Fruit fly (Drosophila melanogaster) whole organism, embryonic: ENCODE measurements around the gene Ugt35E2.

ENCODE experiments used
- CG10147 ChIP-seq: fragments of 200-800 bp; sonication (Bioruptor generic); optimal IDR thresholded peaks from 2 replicates; lab custom pipeline; 2019; ENCODE audit warnings: missing biosample characterization, mild to moderate bottlenecking, missing genetic modification characterization, moderate library complexity
- CG11504 ChIP-seq: fragments of 200-800 bp; sonication (Bioruptor generic); optimal IDR thresholded peaks from 3 replicates; lab custom pipeline; 2019; ENCODE audit warnings: missing biosample characterization, mild to moderate bottlenecking, missing genetic modification characterization, moderate library complexity
- CG13424 ChIP-seq: fragments of 200-800 bp; sonication (Bioruptor generic); optimal IDR thresholded peaks from 2 replicates; lab custom pipeline; 2019; ENCODE audit warnings: missing biosample characterization, mild to moderate bottlenecking, missing genetic modification characterization, moderate library complexity
- CG13894 ChIP-seq: fragments of 200-800 bp; sonication (Bioruptor generic); optimal IDR thresholded peaks from 3 replicates; lab custom pipeline; 2018; ENCODE audit warnings: missing biosample characterization, mild to moderate bottlenecking, missing genetic modification characterization, moderate library complexity
- CG14710 ChIP-seq: fragments of 200-800 bp; sonication (Bioruptor generic); optimal IDR thresholded peaks from 3 replicates; lab custom pipeline; 2019; ENCODE audit warnings: missing biosample characterization, mild to moderate bottlenecking, missing genetic modification characterization, moderate library complexity
- CG14860 ChIP-seq: fragments of 200-800 bp; sonication (Bioruptor generic); IDR thresholded peaks from 3 replicates; pipeline ENCODE4 v1.3.6; 2022; ENCODE audit warnings: missing biosample characterization, missing genetic modification characterization; ENCODE audit not compliant: partially characterized antibody
- CG15073 ChIP-seq: fragments of 200-800 bp; sonication (Bioruptor generic); optimal IDR thresholded peaks from 2 replicates; lab custom pipeline; 2016; ENCODE audit warnings: missing biosample characterization, missing genetic modification characterization
- CG15269 ChIP-seq: fragments of 200-800 bp; sonication (Bioruptor generic); optimal IDR thresholded peaks from 2 replicates; lab custom pipeline; 2018; ENCODE audit warnings: missing biosample characterization, mild to moderate bottlenecking, missing genetic modification characterization, moderate library complexity
- CG15601 ChIP-seq: fragments of 200-800 bp; sonication (Bioruptor generic); optimal IDR thresholded peaks from 3 replicates; lab custom pipeline; 2019; ENCODE audit warnings: missing biosample characterization, mild to moderate bottlenecking, missing genetic modification characterization, moderate library complexity
- CG18599 ChIP-seq: fragments of 200-800 bp; sonication (Bioruptor generic); optimal IDR thresholded peaks from 3 replicates; lab custom pipeline; 2017; ENCODE audit warnings: missing biosample characterization, missing genetic modification characterization, mild to moderate bottlenecking, moderate library complexity, missing genetic modification reagents
- CG32532 ChIP-seq: fragments of 200-800 bp; sonication (Bioruptor generic); IDR thresholded peaks from 2 replicates; pipeline ENCODE4 v1.3.6; 2022; ENCODE audit warnings: missing biosample characterization, missing genetic modification characterization
- CG34422 ChIP-seq: fragments of 200-800 bp; sonication (Bioruptor generic); IDR thresholded peaks from 3 replicates; pipeline ENCODE4 v1.3.6; 2022; ENCODE audit warnings: missing biosample characterization, missing genetic modification characterization
- CG43689 ChIP-seq: fragments of 200-800 bp; sonication (Bioruptor generic); IDR thresholded peaks from 2 replicates; pipeline ENCODE4 v1.3.6; 2022; ENCODE audit warnings: missing biosample characterization, missing genetic modification characterization
- CG4730 ChIP-seq: fragments of 200-800 bp; sonication (Bioruptor generic); IDR thresholded peaks from 2 replicates; pipeline ENCODE4 v1.3.6; 2022; ENCODE audit warnings: missing biosample characterization, missing genetic modification characterization
- CG6765 ChIP-seq: fragments of 200-800 bp; sonication (Bioruptor generic); optimal IDR thresholded peaks from 3 replicates; lab custom pipeline; 2017; ENCODE audit warnings: missing biosample characterization, mild to moderate bottlenecking, missing genetic modification characterization
- CG9609 ChIP-seq: fragments of 200-800 bp; sonication (Bioruptor generic); optimal IDR thresholded peaks from 3 replicates; lab custom pipeline; 2016; ENCODE audit warnings: missing biosample characterization, missing genetic modification characterization
- D ChIP-seq, 2 experiments: fragments of 200-800 bp in 1 of 2; fragments of >200 bp in 1 of 2; sonication (Bioruptor generic) in 1 of 2; optimal IDR thresholded peaks; 2 replicates in 1 of 2; 3 replicates in 1 of 2; lab custom pipeline; 2017; ENCODE audit warnings: mild to moderate bottlenecking in 1 of 2, missing biosample characterization in 1 of 2, missing genetic modification characterization in 1 of 2, missing genetic modification reagents in 1 of 2
- Dp ChIP-seq: fragments of 200-800 bp; sonication (Bioruptor generic); optimal IDR thresholded peaks from 2 replicates; lab custom pipeline; 2018; ENCODE audit warnings: missing biosample characterization, mild to moderate bottlenecking, missing genetic modification characterization, moderate library complexity
- Ets65A ChIP-seq: fragments of 200-800 bp; sonication (Bioruptor generic); peaks from one replicate; lab custom pipeline; 2016; ENCODE audit warnings: missing biosample characterization, missing genetic modification characterization
- HHEX ChIP-seq: fragments of 200-800 bp; sonication (Bioruptor generic); optimal IDR thresholded peaks from 3 replicates; lab custom pipeline; 2017; ENCODE audit warnings: missing biosample characterization, mild to moderate bottlenecking, missing genetic modification characterization, missing genetic modification reagents
- Lim3 ChIP-seq: fragments of 200-800 bp; sonication (Bioruptor generic); IDR thresholded peaks from 2 replicates; pipeline ENCODE4 v1.3.6; 2022; ENCODE audit warnings: missing biosample characterization, missing genetic modification characterization
- Meics ChIP-seq: fragments of 200-800 bp; sonication (Bioruptor generic); optimal IDR thresholded peaks from 2 replicates; lab custom pipeline; 2017; ENCODE audit warnings: missing biosample characterization, mild to moderate bottlenecking, missing genetic modification characterization
- Neu2 ChIP-seq: fragments of 200-800 bp; sonication (Bioruptor generic); optimal IDR thresholded peaks from 3 replicates; lab custom pipeline; 2016; ENCODE audit warnings: missing biosample characterization, missing genetic modification characterization, borderline replicate concordance
- Pdp1 ChIP-seq, 2 experiments: fragments of 200-800 bp; sonication (Bioruptor generic); optimal IDR thresholded peaks; 3 replicates each; lab custom pipeline; 2016; ENCODE audit warnings: missing biosample characterization in 2 of 2, missing genetic modification characterization in 2 of 2, mild to moderate bottlenecking in 1 of 2, moderate library complexity in 1 of 2
- Rfx ChIP-seq: fragments of 200-800 bp; sonication (Bioruptor generic); IDR thresholded peaks from 2 replicates; pipeline ENCODE4 v1.3.6; 2022; ENCODE audit warnings: missing biosample characterization, missing genetic modification characterization
- Tbp ChIP-seq: fragments of >200 bp; optimal IDR thresholded peaks from 2 replicates; lab custom pipeline; 2018; ENCODE audit warnings: missing biosample characterization, missing genetic modification characterization
- ara ChIP-seq: fragments of 200-800 bp; sonication (Bioruptor generic); IDR thresholded peaks from 2 replicates; pipeline ENCODE4 v1.3.6; 2022; ENCODE audit warnings: missing biosample characterization, missing genetic modification characterization
- caup ChIP-seq: fragments of 200-800 bp; sonication (Bioruptor generic); optimal IDR thresholded peaks from 3 replicates; lab custom pipeline; 2017; ENCODE audit warnings: missing biosample characterization, mild to moderate bottlenecking, missing genetic modification characterization, moderate library complexity; ENCODE audit not compliant: severe bottlenecking
- dysf ChIP-seq: fragments of 200-800 bp; sonication (Bioruptor generic); IDR thresholded peaks from 3 replicates; pipeline ENCODE4 v1.3.6; 2022; ENCODE audit warnings: missing biosample characterization, missing genetic modification characterization
- ems ChIP-seq: fragments of 200-800 bp; sonication (Bioruptor generic); optimal IDR thresholded peaks from 3 replicates; lab custom pipeline; 2016; ENCODE audit warnings: missing biosample characterization, missing genetic modification characterization
- en ChIP-seq: fragments of 200-800 bp; sonication (Bioruptor generic); optimal IDR thresholded peaks from 2 replicates; lab custom pipeline; 2016; ENCODE audit warnings: missing biosample characterization, missing genetic modification characterization
- fd64A ChIP-seq: fragments of 200-800 bp; sonication (Bioruptor generic); optimal IDR thresholded peaks from 3 replicates; lab custom pipeline; 2018; ENCODE audit warnings: missing biosample characterization, mild to moderate bottlenecking, missing genetic modification characterization
- fd96Cb ChIP-seq: fragments of 200-800 bp; sonication (Bioruptor generic); optimal IDR thresholded peaks from 2 replicates; lab custom pipeline; 2018; ENCODE audit warnings: missing biosample characterization, mild to moderate bottlenecking, missing genetic modification characterization, moderate library complexity
- fru ChIP-seq: fragments of >200 bp; optimal IDR thresholded peaks from 2 replicates; lab custom pipeline; 2017
- gce ChIP-seq: fragments of 200-800 bp; sonication (Bioruptor generic); IDR thresholded peaks from 3 replicates; pipeline ENCODE4 v1.3.6; 2022; ENCODE audit warnings: missing biosample characterization, missing genetic modification characterization
- gcm ChIP-seq: fragments of 200-800 bp; sonication (Bioruptor generic); optimal IDR thresholded peaks from 2 replicates; lab custom pipeline; 2019; ENCODE audit warnings: missing biosample characterization, mild to moderate bottlenecking, missing genetic modification characterization, moderate library complexity
- grau ChIP-seq: fragments of 200-800 bp; optimal IDR thresholded peaks from 3 replicates; lab custom pipeline; 2019; ENCODE audit warnings: missing biosample characterization, mild to moderate bottlenecking, missing genetic modification characterization, moderate library complexity
- hkb ChIP-seq, 2 experiments: fragments of 200-800 bp in 1 of 2; fragments of >200 bp in 1 of 2; sonication (Bioruptor generic) in 1 of 2; IDR thresholded peaks in 1 of 2; optimal IDR thresholded peaks in 1 of 2; 2 replicates each; pipeline versions ENCODE4 v1.3.6 to Lab custom; 2017 to 2022; ENCODE audit warnings: missing biosample characterization in 1 of 2, missing genetic modification characterization in 1 of 2
- insv ChIP-seq, 2 experiments: fragments of 200-800 bp; sonication (Bioruptor generic); optimal IDR thresholded peaks; 3 replicates each; lab custom pipeline; 2016 to 2018; ENCODE audit warnings: missing biosample characterization in 2 of 2, missing genetic modification characterization in 2 of 2
- ken ChIP-seq: fragments of 200-800 bp; sonication (Bioruptor generic); IDR thresholded peaks from 3 replicates; pipeline ENCODE4 v1.3.6; 2022; ENCODE audit warnings: missing biosample characterization, missing genetic modification characterization
- knrl ChIP-seq: fragments of 200-800 bp; sonication (Bioruptor generic); IDR thresholded peaks from 3 replicates; pipeline ENCODE4 v1.3.6; 2022; ENCODE audit warnings: missing biosample characterization, missing genetic modification characterization; ENCODE audit not compliant: partially characterized antibody
- lbe ChIP-seq: fragments of 200-800 bp; sonication (Bioruptor generic); optimal IDR thresholded peaks from 2 replicates; lab custom pipeline; 2016; ENCODE audit warnings: missing biosample characterization, mild to moderate bottlenecking, missing genetic modification characterization
- nom ChIP-seq: fragments of 200-800 bp; sonication (Bioruptor generic); optimal IDR thresholded peaks from 2 replicates; lab custom pipeline; 2017; ENCODE audit warnings: missing biosample characterization, missing genetic modification characterization, mild to moderate bottlenecking, moderate library complexity, missing genetic modification reagents
- onecut ChIP-seq: fragments of 200-800 bp; sonication (Bioruptor generic); IDR thresholded peaks from 2 replicates; pipeline ENCODE4 v1.3.6; 2022; ENCODE audit warnings: missing biosample characterization, missing genetic modification characterization
- pum ChIP-seq: fragments of 200-800 bp; sonication (Bioruptor generic); optimal IDR thresholded peaks from 2 replicates; lab custom pipeline; 2016; ENCODE audit warnings: missing biosample characterization, missing genetic modification characterization
- ranshi ChIP-seq: fragments of 200-800 bp; sonication (Bioruptor generic); IDR thresholded peaks from 2 replicates; pipeline ENCODE4 v1.3.6; 2022; ENCODE audit warnings: missing biosample characterization, missing genetic modification characterization
- sens-2 ChIP-seq: fragments of 200-800 bp; sonication (Bioruptor generic); IDR thresholded peaks from 2 replicates; pipeline ENCODE4 v1.3.6; 2022; ENCODE audit warnings: missing biosample characterization, missing genetic modification characterization
- shn ChIP-seq: fragments of 200-800 bp; sonication (Bioruptor generic); optimal IDR thresholded peaks from 3 replicates; lab custom pipeline; 2016; ENCODE audit warnings: missing biosample characterization, missing genetic modification characterization
- tio ChIP-seq: fragments of 200-800 bp; sonication (Bioruptor generic); optimal IDR thresholded peaks from 2 replicates; lab custom pipeline; 2017; ENCODE audit warnings: missing biosample characterization, missing genetic modification characterization, inconsistent platforms

The Ugt35E2 gene

dm6 chr3R:11214449-11214950 lies 46.7 kb upstream of the Ugt35E2 start, which contains the start of gene ZnT86D (continued):
- peak; percentile 69 for TF ChIP-seq shn (GFP tag; lab: Kevin White, UChicago)
- TF ChIP-seq ranshi (GFP tag; lab: Robert Waterston, UW): no peak
- TF ChIP-seq Dp: peak; percentile 6
- peak; percentile 72 for TF ChIP-seq CG11504
- no peak for TF ChIP-seq Neu2 (GFP tag; lab: Kevin White, UChicago)
- TF ChIP-seq HHEX (GFP tag; lab: Kevin White, UChicago): peak; percentile 33
- peak; percentile 38 for TF ChIP-seq CG9609 (GFP tag; lab: Kevin White, UChicago)
- peak; percentile 72 for TF ChIP-seq CG15269 (tag; lab: Kevin White, UChicago)
- no peak for TF ChIP-seq sens-2
- peak; percentile 97 for TF ChIP-seq Ets65A (GFP tag; lab: Kevin White, UChicago)
- TF ChIP-seq pum: peak; percentile 41
- TF ChIP-seq knrl (GFP tag; lab: Robert Waterston, UW): no peak
- peak; percentile 68 for TF ChIP-seq CG32532 (GFP tag; lab: Robert Waterston, UW)
- peak; percentile 66 for TF ChIP-seq CG15601 (tag; lab: Kevin White, UChicago)
- peak; percentile 79 for TF ChIP-seq CG10147
- peak; percentile 37 for TF ChIP-seq fd96Cb
- TF ChIP-seq onecut (GFP tag; lab: Robert Waterston, UW): no peak
- peak; percentile 86 for TF ChIP-seq CG14710
- TF ChIP-seq fd64A (GFP tag; lab: Kevin White, UChicago): no peak
- TF ChIP-seq fru (lab: Kevin White, UChicago): no peak
- TF ChIP-seq ara: 0 out of 2 replicates have a peak, but pooled peaks have one; percentile 8
- peak; percentile 61 for TF ChIP-seq Rfx (GFP tag; lab: Robert Waterston, UW)
- TF ChIP-seq en (GFP tag; lab: Kevin White, UChicago): no peak
- TF ChIP-seq insv (GFP tag; optimal IDR thresholded peaks at IDR 0.05; lab: Kevin White, UChicago): peak; percentile 53 to 91
- peak; percentile 63; the same call in 2 of the 3 replicates for TF ChIP-seq dysf
- TF ChIP-seq ems (GFP tag; lab: Kevin White, UChicago): peak; percentile 51
- no peak for TF ChIP-seq CG15073 (GFP tag; lab: Kevin White, UChicago)
- peak; percentile 75 for TF ChIP-seq Meics (GFP tag; lab: Kevin White, UChicago)
- TF ChIP-seq gcm (GFP tag; lab: Kevin White, UChicago): peak; percentile 26
- TF ChIP-seq caup (GFP tag; lab: Kevin White, UChicago): peak; percentile 50
- TF ChIP-seq CG14860 (GFP tag; lab: Robert Waterston, UW): no peak
- no peak for TF ChIP-seq gce (GFP tag; lab: Robert Waterston, UW)
- TF ChIP-seq CG13424 (tag; lab: Kevin White, UChicago): peak; percentile 79
- TF ChIP-seq D (optimal IDR thresholded peaks at IDR 0.05; lab: Kevin White, UChicago): no peak
- peak; percentile 12 for TF ChIP-seq D (GFP tag; optimal IDR thresholded peaks at IDR 0.05; lab: Kevin White, UChicago)
- TF ChIP-seq grau (tag; lab: Kevin White, UChicago): peak; percentile 99
- TF ChIP-seq CG18599: peak; percentile 78
- peak; percentile 60; the same call in 2 of the 3 replicates for TF ChIP-seq CG34422
- 0 out of 3 replicates have a peak, but pooled peaks have one; percentile 4 for TF ChIP-seq ken
- no peak for TF ChIP-seq CG43689 (GFP tag; lab: Robert Waterston, UW)
- TF ChIP-seq CG6765 (GFP tag; lab: Kevin White, UChicago): no peak
- peak; percentile 35 for TF ChIP-seq nom
- TF ChIP-seq hkb (optimal IDR thresholded peaks at IDR 0.05; lab: Kevin White, UChicago): no peak
- 0 out of 2 replicates have a peak, but pooled peaks have one; percentile 6 for TF ChIP-seq hkb (GFP tag; IDR thresholded peaks at IDR 0.05; lab: Robert Waterston, UW)
- no peak for TF ChIP-seq tio (GFP tag; lab: Kevin White, UChicago)
- TF ChIP-seq Pdp1 (GFP tag; optimal IDR thresholded peaks at IDR 0.05; lab: Kevin White, UChicago): peak; percentile 48 to 49
- peak; percentile 79 for TF ChIP-seq CG13894 (tag; lab: Kevin White, UChicago)
- peak; percentile 11 for TF ChIP-seq lbe (GFP tag; lab: Kevin White, UChicago)
- TF ChIP-seq CG4730 (GFP tag; lab: Robert Waterston, UW): no peak
- TF ChIP-seq Tbp (GFP tag; lab: Kevin White, UChicago): no peak
- TF ChIP-seq Lim3 (GFP tag; lab: Robert Waterston, UW): no peak
